Worm (Caenorhabditis elegans) whole organism, mixed stage, embryonic: ENCODE measurements around the gene srbc-62.

Experiments used
- nhr-76 ChIP-seq: sonication (generic microtip); optimal IDR thresholded peaks from 2 replicates; lab custom pipeline; 2017; ENCODE audit warnings: missing biosample characterization, missing genetic modification characterization
- unc-39 ChIP-seq: fragments of 150-350 bp; optimal IDR thresholded peaks from 2 replicates; lab custom pipeline; 2014; ENCODE audit warnings: missing biosample characterization, missing genetic modification characterization
- unc-62 ChIP-seq: fragments of 150-350 bp; optimal IDR thresholded peaks from 2 replicates; lab custom pipeline; 2014; ENCODE audit warnings: missing biosample characterization, missing genetic modification reagents, missing genetic modification characterization

- TF ChIP-seq unc-39 (tag; lab: Kevin White, UChicago) (no peak), unc-62 (GFP tag; lab: Kevin White, UChicago) (no peak), nhr-76 (tag; lab: Kevin White, UChicago) (no peak)
These were observed 37.7 kb downstream of the srbc-62 start, which contains the start of gene srh-115 for ce11 chrV:17255454-17255853.
